Worm (Caenorhabditis elegans): Measurements from ENCODE around the gene asm-2.

Gene asm-2

DNA sequence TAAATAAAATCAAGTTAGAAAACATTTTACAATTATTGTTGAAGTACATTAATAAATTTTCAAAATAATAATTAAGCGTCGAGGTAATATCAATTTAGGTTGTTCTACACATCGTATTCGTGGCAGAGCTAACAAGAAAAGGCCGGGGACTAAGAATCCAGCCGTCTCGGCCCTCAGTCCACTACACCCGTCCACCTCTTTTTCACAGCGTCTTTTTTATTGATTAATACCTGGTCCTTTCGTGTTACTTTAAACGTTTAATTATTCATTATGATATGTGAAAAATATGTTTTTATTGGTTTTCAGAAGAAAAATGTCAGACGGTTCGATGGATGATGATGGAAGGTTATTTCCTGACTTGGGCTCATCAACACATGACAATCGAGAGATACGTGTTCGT, 17.0 kb downstream of the asm-2 start, which contains the start of gene vhl-1 (continued):
- no peak for TF ChIP-seq skn-1 (tag; optimal IDR thresholded peaks at IDR 0.05)

DNA sequence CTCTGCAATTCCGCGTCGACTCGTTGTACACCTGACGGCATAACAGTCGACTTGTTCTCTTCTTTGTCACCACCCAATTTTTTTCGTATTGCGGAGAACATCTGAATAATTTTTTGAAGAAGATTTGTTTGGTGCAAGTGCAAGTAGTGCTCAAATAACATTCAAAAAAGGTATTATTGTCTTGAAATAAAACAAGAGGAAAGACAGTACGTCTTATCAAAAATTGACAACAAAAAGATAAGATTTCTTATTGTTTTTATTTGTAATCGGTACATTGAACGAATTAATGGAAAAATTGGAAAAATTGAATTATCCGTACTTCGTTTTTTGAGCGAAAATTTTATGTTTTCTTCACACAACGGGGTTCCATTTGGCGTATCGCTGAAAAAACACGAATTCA, 18.3 kb downstream of the asm-2 start, which contains the start of gene F08G12.1:
TSS of gene F08G12.1 (minus strand) at position 101 of the 400 bp plus-strand sequence.
- TF ChIP-seq C04F5.9 (tag; optimal IDR thresholded peaks at IDR 0.05) (no peak), nhr-20 (tag; optimal IDR thresholded peaks at IDR 0.05) (no peak), elt-3 (tag; optimal IDR thresholded peaks at IDR 0.05) (no peak), lin-13 (GFP tag; optimal IDR thresholded peaks at IDR 0.05) (no peak), Y116A8C.19 (tag; optimal IDR thresholded peaks at IDR 0.05; ENCODE audit: borderline replicate concordance) (no peak), unc-130 (tag; optimal IDR thresholded peaks at IDR 0.05) (no peak), unc-98 (GFP tag; IDR thresholded peaks at IDR 0.05) (no peak), C16A3.4 (tag; optimal IDR thresholded peaks at IDR 0.05) (no peak), blmp-1 (tag; optimal IDR thresholded peaks at IDR 0.05) (no peak), vab-15 (tag; optimal IDR thresholded peaks at IDR 0.05) (no peak), mep-1 (tag; optimal IDR thresholded peaks at IDR 0.05) (no peak), pag-3 (tag; optimal IDR thresholded peaks at IDR 0.05; ENCODE audit: borderline replicate concordance, insufficient read depth) (no peak), dpl-1 (GFP tag; optimal IDR thresholded peaks at IDR 0.05) (no peak), isw-1 (GFP tag; IDR thresholded peaks at IDR 0.05) (no peak), sox-4 (tag; optimal IDR thresholded peaks at IDR 0.05) (no peak), F16B12.6 (tag; optimal IDR thresholded peaks at IDR 0.05) (no peak)

DNA sequence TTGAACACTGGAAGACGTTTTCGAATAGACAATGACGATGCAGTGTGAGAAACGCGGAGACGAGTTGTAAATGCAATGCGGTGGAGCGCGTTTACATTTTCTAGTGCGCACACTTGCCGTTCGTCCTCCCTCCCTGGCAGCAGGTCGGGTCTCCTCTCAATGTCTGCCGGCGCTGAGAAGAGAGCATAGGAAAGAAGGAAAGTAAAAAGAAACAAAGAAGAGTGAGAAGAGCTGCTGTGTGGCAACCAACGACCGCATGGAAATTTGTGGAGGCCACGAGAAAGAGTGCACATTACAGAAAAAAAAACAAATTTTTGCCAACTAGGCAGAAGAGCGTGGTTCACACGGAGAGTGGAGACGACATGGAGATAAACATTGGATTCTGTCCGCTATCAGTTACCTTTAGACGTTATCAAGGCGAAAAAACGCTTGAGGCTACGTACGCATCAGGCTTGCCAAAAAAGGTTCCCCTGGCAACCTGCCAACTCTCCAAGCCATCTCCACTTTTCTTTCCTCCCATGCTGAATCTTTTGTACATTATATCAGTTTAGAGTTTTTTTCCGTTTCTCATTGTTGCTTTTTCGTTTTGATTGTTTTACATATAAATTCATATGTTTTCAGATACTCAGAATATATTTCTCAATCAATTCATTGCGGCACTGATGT, 24.3 kb downstream of the asm-2 start, which contains the start of the genes snrp-40.1 and F08G12.3:
TSS of gene snrp-40.1 (minus strand) at position 143 of the 666 bp plus-strand sequence.
TSS of gene F08G12.3 (plus strand) at position 616 of the 666 bp plus-strand sequence.
- TF ChIP-seq nhr-11 (tag; optimal IDR thresholded peaks at IDR 0.05) (no peak), mep-1 (tag; optimal IDR thresholded peaks at IDR 0.05) (peak; percentile 87), isw-1 (GFP tag; IDR thresholded peaks at IDR 0.05) (peak; percentile 55), nhr-84 (tag; optimal IDR thresholded peaks at IDR 0.05) (no peak), lin-35 (GFP tag; optimal IDR thresholded peaks at IDR 0.05) (peak; percentile 58 to 66), hpl-2 (GFP tag; optimal IDR thresholded peaks at IDR 0.05) (no peak), unc-62 (GFP tag; optimal IDR thresholded peaks at IDR 0.05) (no peak), efl-1 (optimal IDR thresholded peaks at IDR 0.05) (peak; percentile 53 to 69), efl-1 (GFP tag; optimal IDR thresholded peaks at IDR 0.05 in 1 of 2) (peak; percentile 28 to 91), vab-15 (tag; optimal IDR thresholded peaks at IDR 0.05) (no peak), fos-1 (tag; optimal IDR thresholded peaks at IDR 0.05) (peak; percentile 48), efl-3 (GFP tag; optimal IDR thresholded peaks at IDR 0.05) (no peak), lsy-2 (tag; optimal IDR thresholded peaks at IDR 0.05) (peak; percentile 46 to 84), hlh-4 (tag; optimal IDR thresholded peaks at IDR 0.05) (no peak), lir-3 (tag; optimal IDR thresholded peaks at IDR 0.05; ENCODE audit: poor library complexity) (peak; percentile 36), snu-23 (GFP tag; optimal IDR thresholded peaks at IDR 0.05) (peak; percentile 86), swsn-7 (tag; optimal IDR thresholded peaks at IDR 0.05) (peak; percentile 80), lin-14 (GFP tag; optimal IDR thresholded peaks at IDR 0.05) (peak; percentile 99), blmp-1 (tag; optimal IDR thresholded peaks at IDR 0.05) (no peak), C34B4.2 (tag; optimal IDR thresholded peaks at IDR 0.05) (no peak), unc-86 (tag; optimal IDR thresholded peaks at IDR 0.05) (peak; percentile 63), ces-1 (GFP tag; optimal IDR thresholded peaks at IDR 0.05) (no peak), elt-2 (tag; optimal IDR thresholded peaks at IDR 0.05) (peak; percentile 34), xbp-1 (tag; optimal IDR thresholded peaks at IDR 0.05) (peak; percentile 73), alr-1 (tag; optimal IDR thresholded peaks at IDR 0.05; ENCODE audit: borderline replicate concordance) (no peak), dpl-1 (GFP tag; optimal IDR thresholded peaks at IDR 0.05) (peak; percentile 26 to 58 (median 43)), tbx-2 (tag; optimal IDR thresholded peaks at IDR 0.05) (peak; percentile 79), ceh-63 (GFP tag; optimal IDR thresholded peaks at IDR 0.05) (no peak), aly-2 (tag; optimal IDR thresholded peaks at IDR 0.05) (no peak), ceh-82 (tag; optimal IDR thresholded peaks at IDR 0.05) (peak; percentile 28 to 90 (median 56)), nhr-77 (tag; optimal IDR thresholded peaks at IDR 0.05) (peak; percentile 74), ama-1 (optimal IDR thresholded peaks at IDR 0.05) (no peak), snpc-4 (tag; optimal IDR thresholded peaks at IDR 0.05) (peak; percentile 63), ceh-88 (GFP tag; IDR thresholded peaks at IDR 0.05) (0 out of 2 replicates have a peak, but pooled peaks have one; percentile 55), nhr-85 (tag) (peak; percentile 38), zip-4 (GFP tag; optimal IDR thresholded peaks at IDR 0.05) (no peak), C16A3.4 (tag; optimal IDR thresholded peaks at IDR 0.05) (peak; percentile 83), C04F5.9 (tag; optimal IDR thresholded peaks at IDR 0.05) (no peak)
